Fruit fly (Drosophila melanogaster): Measurements from ENCODE around the gene Pak3.

The Pak3 gene

dm6 chr3R:16434599-16434998 is 19.0 kb downstream of the Pak3 start, which contains the start of gene CG14881:
CG14881 (plus strand) TSS chr3R:16434899.
- no peak for TF ChIP-seq CG17801 (GFP tag; optimal IDR thresholded peaks at IDR 0.05; ENCODE audit: partially characterized antibody)

- peak; percentile 79 for TF ChIP-seq CG17801 (GFP tag; optimal IDR thresholded peaks at IDR 0.05; ENCODE audit: partially characterized antibody)
These were observed 21.0 kb downstream of the Pak3 start, which contains the start of gene Fntb for dm6 chr3R:16432665-16433065. Fntb (plus strand) TSS chr3R:16432998.

- TF ChIP-seq CG17801 (GFP tag; optimal IDR thresholded peaks at IDR 0.05; ENCODE audit: partially characterized antibody) = peak; percentile 25
These were observed 21.9 kb downstream of the Pak3 start for dm6 chr3R:16431707-16432106.

dm6 chr3R:16430381-16430780 is 23.2 kb downstream of the Pak3 start, which contains the start of gene CG31279:
CG31279 (plus strand) TSS chr3R:16430681.
- TF ChIP-seq CG17801 (GFP tag; optimal IDR thresholded peaks at IDR 0.05; ENCODE audit: partially characterized antibody) = no peak

- TF ChIP-seq CG17801 (GFP tag; optimal IDR thresholded peaks at IDR 0.05; ENCODE audit: partially characterized antibody) = no peak
These were observed 26.1 kb downstream of the Pak3 start for dm6 chr3R:16427520-16427919.

dm6 chr3R:16423323-16423722 is 30.3 kb downstream of the Pak3 start:
- no peak for TF ChIP-seq CG17801 (GFP tag; optimal IDR thresholded peaks at IDR 0.05; ENCODE audit: partially characterized antibody)

dm6 chr3R:16416508-16416907 is 37.1 kb downstream of the Pak3 start:
- no peak for TF ChIP-seq CG17801 (GFP tag; optimal IDR thresholded peaks at IDR 0.05; ENCODE audit: partially characterized antibody)

- TF ChIP-seq CG17801 (GFP tag; optimal IDR thresholded peaks at IDR 0.05; ENCODE audit: partially characterized antibody) = no peak
These were observed 39.9 kb downstream of the Pak3 start for dm6 chr3R:16413734-16414133.

dm6 chr3R:16410706-16411105 is 42.9 kb downstream of the Pak3 start:
- no peak for TF ChIP-seq CG17801 (GFP tag; optimal IDR thresholded peaks at IDR 0.05; ENCODE audit: partially characterized antibody)

dm6 chr3R:16408434-16408833 is 45.2 kb downstream of the Pak3 start:
- no peak for TF ChIP-seq CG17801 (GFP tag; optimal IDR thresholded peaks at IDR 0.05; ENCODE audit: partially characterized antibody)

dm6 chr3R:16406618-16407017 is 47.0 kb downstream of the Pak3 start:
- no peak for TF ChIP-seq CG17801 (GFP tag; optimal IDR thresholded peaks at IDR 0.05; ENCODE audit: partially characterized antibody)

dm6 chr3R:16403734-16404057 is 49.9 kb downstream of the Pak3 start:
- no peak for TF ChIP-seq CG17801 (GFP tag; optimal IDR thresholded peaks at IDR 0.05; ENCODE audit: partially characterized antibody)

- no peak for TF ChIP-seq CG17801 (GFP tag; optimal IDR thresholded peaks at IDR 0.05; ENCODE audit: partially characterized antibody)
These were observed 50.4 kb downstream of the Pak3 start, which contains the start of gene ss for dm6 chr3R:16403023-16403733. ss (minus strand) TSS chr3R:16403690.

- no peak for TF ChIP-seq CG17801 (GFP tag; optimal IDR thresholded peaks at IDR 0.05; ENCODE audit: partially characterized antibody)
These were observed 57.1 kb downstream of the Pak3 start for dm6 chr3R:16396565-16396964.

dm6 chr3R:16395448-16395847 is 58.2 kb downstream of the Pak3 start:
- TF ChIP-seq CG17801 (GFP tag; optimal IDR thresholded peaks at IDR 0.05; ENCODE audit: partially characterized antibody) = no peak

All from ovary, adult (tissue).